Worm (Caenorhabditis elegans): Measurements from ENCODE around the gene ZC190.10.
A peak's percentile ranks its signal among the peaks of the same experiment; 100 is the strongest.
"Not testable (repeated sequence)": the region's sequence is repeated elsewhere in the genome, so short reads cannot be mapped to it uniquely, and the experiment has no call there.

Gene ZC190.10

DNA sequence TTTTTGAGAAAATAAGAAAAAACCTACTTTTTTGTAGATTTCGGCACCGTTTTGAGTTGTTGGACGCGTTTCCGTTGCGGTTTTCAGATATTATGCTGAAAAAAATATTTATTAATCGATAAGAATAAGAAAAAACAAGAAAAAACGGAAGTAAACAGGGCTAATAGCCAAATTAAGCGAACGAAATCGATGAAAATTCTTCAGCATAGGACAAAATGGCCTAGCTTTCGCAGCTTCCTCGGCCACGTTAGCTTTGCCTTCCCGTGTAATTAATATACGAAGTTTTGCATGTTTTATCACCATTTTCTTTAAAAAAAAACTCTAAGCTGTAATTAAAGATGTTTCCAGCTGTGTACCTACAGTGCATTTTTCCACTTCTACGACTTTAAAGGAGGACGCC, at the start of gene ZC190.10:
ZC190.10 (minus strand) TSS at position 101 of the 400 bp plus-strand sequence.
- TF ChIP-seq sem-4 (tag; optimal IDR thresholded peaks at IDR 0.05); mbf-1 (tag; optimal IDR thresholded peaks at IDR 0.05); lin-13 (GFP tag; optimal IDR thresholded peaks at IDR 0.05): not testable (repeated sequence)

DNA sequence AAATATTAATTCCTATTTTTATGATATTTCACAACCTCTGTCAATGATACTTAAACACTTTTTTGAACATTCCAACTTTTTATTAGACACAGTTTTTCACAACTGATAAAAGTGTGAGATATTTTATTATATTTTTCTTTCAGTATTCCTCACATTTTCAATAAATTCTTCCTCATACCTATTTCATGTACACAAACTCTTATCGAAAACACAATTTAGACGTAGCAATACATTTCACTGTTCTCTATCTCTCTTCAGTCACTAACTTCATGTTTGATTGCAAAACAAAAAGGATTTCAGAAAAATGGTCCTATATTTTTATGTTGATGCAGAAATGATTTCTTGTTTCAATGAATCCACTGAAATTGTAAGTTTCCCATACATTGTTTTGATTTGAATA, 49.7 kb upstream of the ZC190.10 start, which contains the start of gene B0507.6:
B0507.6 (plus strand) TSS at position 301 of the 400 bp plus-strand sequence.
- TF ChIP-seq ztf-4 (tag; optimal IDR thresholded peaks at IDR 0.05) (no peak), nhr-129 (tag; optimal IDR thresholded peaks at IDR 0.05) (no peak), nhr-77 (tag; optimal IDR thresholded peaks at IDR 0.05) (no peak), nhr-10 (tag; optimal IDR thresholded peaks at IDR 0.05) (no peak), fos-1 (tag; optimal IDR thresholded peaks at IDR 0.05) (no peak), ZK546.5 (tag; optimal IDR thresholded peaks at IDR 0.05) (no peak), nhr-6 (tag; optimal IDR thresholded peaks at IDR 0.05) (no peak), mdl-1 (tag; optimal IDR thresholded peaks at IDR 0.05) (no peak), R02D3.7 (tag; optimal IDR thresholded peaks at IDR 0.05) (no peak), blmp-1 (tag; optimal IDR thresholded peaks at IDR 0.05; ENCODE audit: insufficient read depth) (no peak), F13H6.1 (tag; optimal IDR thresholded peaks at IDR 0.05) (no peak), dmd-4 (tag; optimal IDR thresholded peaks at IDR 0.05) (no peak), sma-3 (GFP tag; optimal IDR thresholded peaks at IDR 0.05) (no peak), nhr-11 (tag; optimal IDR thresholded peaks at IDR 0.05) (no peak)

DNA sequence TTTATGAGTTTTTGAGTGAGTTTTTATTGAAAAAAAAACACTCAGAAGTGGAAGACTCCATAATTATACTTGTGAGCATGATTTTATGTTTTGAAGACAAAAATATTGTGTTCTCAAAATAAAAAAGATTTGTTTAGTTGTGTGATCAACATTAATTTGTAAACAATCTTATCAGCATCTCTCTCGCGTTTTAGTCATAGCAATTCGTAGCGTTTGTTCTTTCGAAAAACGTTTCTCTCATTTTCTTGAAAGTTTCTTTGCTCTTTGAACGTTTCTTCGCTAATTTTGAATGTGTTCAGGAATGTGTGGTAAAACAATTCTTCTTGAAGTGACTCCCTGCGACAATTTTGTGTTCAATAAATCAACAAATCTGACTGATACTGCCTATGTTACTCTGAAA, 43.0 kb upstream of the ZC190.10 start, which contains the start of gene ZC196.2:
ZC196.2 (plus strand) TSS at position 301 of the 400 bp plus-strand sequence.
- TF ChIP-seq mbf-1 (tag; optimal IDR thresholded peaks at IDR 0.05) (no peak), F13H6.1 (tag; optimal IDR thresholded peaks at IDR 0.05) (no peak)

DNA sequence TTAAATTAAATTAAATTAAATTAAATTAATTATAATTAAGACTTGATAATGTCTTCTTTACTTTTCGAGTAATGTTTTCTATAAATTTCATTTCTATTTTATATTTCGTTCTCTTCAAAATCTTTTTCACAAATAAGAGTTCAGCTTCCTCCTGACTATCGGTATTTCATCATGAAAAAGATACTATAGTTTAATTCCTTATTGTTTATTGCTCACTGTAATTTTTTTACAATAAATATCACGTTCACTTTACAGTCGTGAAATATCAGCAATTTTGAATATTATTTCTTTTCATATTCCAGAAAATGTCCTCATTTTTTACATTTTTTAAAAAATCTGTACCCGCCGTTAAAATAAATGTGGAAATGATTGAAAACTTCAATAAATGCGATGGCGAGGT, 40.3 kb upstream of the ZC190.10 start, which contains the start of gene ZC196.3:
ZC196.3 (plus strand) TSS at position 301 of the 400 bp plus-strand sequence.
- TF ChIP-seq fos-1 (tag; optimal IDR thresholded peaks at IDR 0.05) = no peak
- no peak for TF ChIP-seq dmd-4 (tag; optimal IDR thresholded peaks at IDR 0.05)
- no peak for TF ChIP-seq nhr-6 (tag; optimal IDR thresholded peaks at IDR 0.05)
- TF ChIP-seq ceh-82 (tag; optimal IDR thresholded peaks at IDR 0.05) = no peak
- TF ChIP-seq aly-2 (tag; optimal IDR thresholded peaks at IDR 0.05) = no peak
- TF ChIP-seq zag-1 (tag; optimal IDR thresholded peaks at IDR 0.05) = no peak
- TF ChIP-seq blmp-1 (tag; optimal IDR thresholded peaks at IDR 0.05; ENCODE audit: insufficient read depth) = no peak
- TF ChIP-seq sem-4 (tag; optimal IDR thresholded peaks at IDR 0.05) = no peak
- TF ChIP-seq ceh-16 (tag; optimal IDR thresholded peaks at IDR 0.05) = no peak
- TF ChIP-seq peb-1 (tag; optimal IDR thresholded peaks at IDR 0.05) = no peak
- TF ChIP-seq lin-11 (tag; optimal IDR thresholded peaks at IDR 0.05) = no peak
- TF ChIP-seq nhr-129 (tag; optimal IDR thresholded peaks at IDR 0.05) = no peak
- no peak for TF ChIP-seq Y55F3AM.14 (GFP tag; optimal IDR thresholded peaks at IDR 0.05)
- TF ChIP-seq ztf-1 (GFP tag; conservative IDR thresholded peaks at IDR 0.05) = no peak
- TF ChIP-seq mab-5 (tag; optimal IDR thresholded peaks at IDR 0.05) = no peak
- TF ChIP-seq nhr-237 (tag; optimal IDR thresholded peaks at IDR 0.05) = no peak
- TF ChIP-seq elt-1 (tag; optimal IDR thresholded peaks at IDR 0.05) = no peak

DNA sequence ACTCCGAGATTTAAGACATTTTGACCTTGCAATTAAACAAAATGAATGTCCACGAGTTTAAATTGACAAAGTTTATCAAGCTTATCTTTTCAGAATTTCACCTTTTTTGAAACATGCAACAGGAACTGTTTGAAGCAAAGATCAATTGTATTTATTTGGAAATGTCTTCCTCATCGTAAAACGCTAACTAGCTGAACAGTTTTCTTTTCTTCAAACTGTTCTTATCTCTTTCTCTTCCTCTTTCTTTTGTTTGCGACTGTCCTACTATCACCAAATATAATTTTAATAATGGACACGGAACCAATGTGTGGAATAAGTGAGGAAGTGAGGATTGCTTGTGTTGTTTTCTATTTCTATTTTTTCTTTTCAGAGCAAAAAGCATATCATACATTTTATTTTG, 36.8 kb upstream of the ZC190.10 start, which contains the start of gene ZC196.4:
ZC196.4 (plus strand) TSS at position 173 of the 400 bp plus-strand sequence.
- TF ChIP-seq Y55F3AM.14 (GFP tag; optimal IDR thresholded peaks at IDR 0.05) = no peak
- no peak for TF ChIP-seq nhr-10 (tag; optimal IDR thresholded peaks at IDR 0.05)
- TF ChIP-seq fos-1 (tag; optimal IDR thresholded peaks at IDR 0.05) = peak; percentile 45
- no peak for TF ChIP-seq gmeb-1 (tag; optimal IDR thresholded peaks at IDR 0.05)

DNA sequence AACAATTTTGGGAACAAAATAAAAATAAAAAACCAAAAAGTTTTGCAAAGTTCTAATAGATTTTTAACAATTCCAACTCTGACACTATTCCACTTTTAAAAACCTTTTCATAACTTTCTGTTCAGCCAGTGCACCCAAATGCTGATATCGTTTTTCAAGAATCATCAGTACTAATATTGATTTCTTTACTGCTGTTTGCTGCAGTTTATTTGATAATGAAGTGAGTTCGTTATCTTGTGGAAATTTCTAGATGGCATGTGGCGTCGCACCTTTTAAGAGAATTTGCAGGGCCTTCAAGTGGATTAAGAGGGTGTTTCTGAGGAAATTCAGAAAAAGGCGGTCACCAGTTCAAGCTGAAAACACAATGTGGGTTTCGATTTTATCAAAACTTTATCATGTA, 34.9 kb upstream of the ZC190.10 start:
- peak; percentile 20 for TF ChIP-seq fos-1 (tag; optimal IDR thresholded peaks at IDR 0.05)
- no peak for TF ChIP-seq crh-2 (tag; optimal IDR thresholded peaks at IDR 0.05)

DNA sequence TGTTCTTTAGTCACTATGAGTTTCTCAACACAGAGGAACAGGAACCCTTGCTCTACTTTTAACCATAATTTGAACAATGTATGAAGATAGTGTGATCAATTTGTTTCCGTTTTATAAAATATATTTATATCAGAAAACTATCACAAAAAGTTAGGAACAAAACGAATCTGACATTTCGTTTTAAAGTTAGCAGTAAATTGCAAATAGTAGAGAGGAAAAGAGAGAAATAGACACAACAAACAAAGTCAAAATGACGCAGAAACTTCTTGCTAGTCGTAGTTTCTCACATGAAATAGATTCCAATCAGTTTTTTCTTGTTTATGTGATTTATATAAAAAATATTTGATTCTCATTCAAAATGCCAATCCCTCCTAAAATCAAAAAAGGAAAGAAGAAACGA, 33.0 kb upstream of the ZC190.10 start, which contains the start of gene ZC196.5:
ZC196.5 (plus strand) TSS at position 301 of the 400 bp plus-strand sequence.
- TF ChIP-seq ztf-4 (tag; optimal IDR thresholded peaks at IDR 0.05) (no peak), sem-4 (tag; optimal IDR thresholded peaks at IDR 0.05) (no peak), sma-3 (GFP tag; optimal IDR thresholded peaks at IDR 0.05) (no peak), nhr-6 (tag; optimal IDR thresholded peaks at IDR 0.05) (no peak), nhr-12 (tag; optimal IDR thresholded peaks at IDR 0.05) (no peak), lsy-2 (tag; optimal IDR thresholded peaks at IDR 0.05) (no peak), ztf-1 (GFP tag; conservative IDR thresholded peaks at IDR 0.05) (no peak), nhr-10 (tag; optimal IDR thresholded peaks at IDR 0.05) (no peak), unc-39 (tag; optimal IDR thresholded peaks at IDR 0.05) (no peak), lin-13 (GFP tag; optimal IDR thresholded peaks at IDR 0.05) (no peak), aly-2 (tag; optimal IDR thresholded peaks at IDR 0.05) (no peak), ceh-82 (tag; optimal IDR thresholded peaks at IDR 0.05) (no peak), skn-1 (tag; optimal IDR thresholded peaks at IDR 0.05) (no peak), elt-3 (tag; optimal IDR thresholded peaks at IDR 0.05) (no peak), C34F6.9 (tag; optimal IDR thresholded peaks at IDR 0.05) (no peak), nhr-11 (tag; optimal IDR thresholded peaks at IDR 0.05) (no peak), ama-1 (optimal IDR thresholded peaks at IDR 0.05) (no peak), alr-1 (tag; optimal IDR thresholded peaks at IDR 0.05) (no peak), unc-55 (GFP tag; optimal IDR thresholded peaks at IDR 0.05) (no peak)
